Worm (Caenorhabditis elegans) whole organism, young adult: ENCODE measurements around the gene K09F6.3.
"Not testable (repeated sequence)": the region's sequence is repeated elsewhere in the genome, so short reads cannot be mapped to it uniquely, and the experiment has no call there.

Experiments used
- B0019.2 ChIP-seq: fragments of 200-800 bp; sonication (Bioruptor generic); conservative IDR thresholded peaks from 2 replicates; pipeline ENCODE4 v1.3.6; 2022; ENCODE audit warnings: missing genetic modification reagents, missing genetic modification characterization, missing compliant biosample characterization
- B0035.1 ChIP-seq: sonication (generic microtip); optimal IDR thresholded peaks from 2 replicates; lab custom pipeline; 2016; ENCODE audit warnings: missing genetic modification characterization, mild to moderate bottlenecking, missing compliant biosample characterization, missing genotype, missing genetic modification reagents
- B0336.3 ChIP-seq: fragments of 200-800 bp; sonication (Bioruptor generic); IDR thresholded peaks from 2 replicates; pipeline ENCODE4 v1.3.6; 2022; ENCODE audit warnings: missing genetic modification characterization, missing compliant biosample characterization
- C17E4.6 ChIP-seq: fragments of 200-800 bp; sonication (Bioruptor generic); IDR thresholded peaks from 2 replicates; pipeline ENCODE4 v1.3.6; 2022; ENCODE audit warnings: missing genetic modification reagents, missing genetic modification characterization, missing compliant biosample characterization
- F10E7.11 ChIP-seq: sonication (generic microtip); optimal IDR thresholded peaks from 2 replicates; lab custom pipeline; 2017; ENCODE audit warnings: mild to moderate bottlenecking, missing genetic modification characterization, moderate library complexity, missing compliant biosample characterization
- F39B2.1 ChIP-seq: fragments of 200-800 bp; sonication (Bioruptor generic); IDR thresholded peaks from 2 replicates; pipeline ENCODE4 v1.3.6; 2022; ENCODE audit warnings: missing genetic modification reagents, missing genetic modification characterization, missing compliant biosample characterization
- F55B11.4 ChIP-seq: sonication (generic microtip); optimal IDR thresholded peaks from 2 replicates; lab custom pipeline; 2016; ENCODE audit warnings: missing compliant biosample characterization, missing genetic modification characterization, borderline replicate concordance; ENCODE audit not compliant: insufficient read depth
- F57A8.1 ChIP-seq: fragments of 200-800 bp; sonication (Bioruptor generic); optimal IDR thresholded peaks from 2 replicates; lab custom pipeline; 2018; ENCODE audit warnings: mild to moderate bottlenecking, missing genetic modification characterization, moderate library complexity, missing compliant biosample characterization
- Y56A3A.18 ChIP-seq: fragments of 200-800 bp; sonication (Bioruptor generic); IDR thresholded peaks from 2 replicates; pipeline ENCODE4 v1.3.6; 2022; ENCODE audit warnings: missing genetic modification reagents, missing genetic modification characterization, missing compliant biosample characterization
- Y79H2A.3 ChIP-seq: fragments of 200-800 bp; sonication (Bioruptor generic); conservative IDR thresholded peaks from 2 replicates; pipeline ENCODE4 v1.3.6; 2022; ENCODE audit warnings: missing genetic modification reagents, missing genetic modification characterization, missing compliant biosample characterization
- aptf-2 ChIP-seq: fragments of 200-800 bp; sonication (Bioruptor generic); conservative IDR thresholded peaks from 2 replicates; pipeline ENCODE4 v1.3.6; 2022; ENCODE audit warnings: missing genetic modification reagents, missing genetic modification characterization, missing compliant biosample characterization
- atf-7 ChIP-seq: sonication (generic microtip); optimal IDR thresholded peaks from 2 replicates; lab custom pipeline; 2017; ENCODE audit warnings: mild to moderate bottlenecking, missing genetic modification characterization, missing compliant biosample characterization
- bed-2 ChIP-seq: fragments of 200-800 bp; sonication (Bioruptor generic); IDR thresholded peaks from 2 replicates; pipeline ENCODE4 v1.3.6; 2022; ENCODE audit warnings: missing genetic modification reagents, missing genetic modification characterization, missing compliant biosample characterization
- ceh-100 ChIP-seq: fragments of 200-800 bp; sonication (Bioruptor generic); IDR thresholded peaks from 2 replicates; pipeline ENCODE4 v1.3.6; 2022; ENCODE audit warnings: missing genetic modification reagents, missing genetic modification characterization, missing compliant biosample characterization
- ceh-58 ChIP-seq: fragments of 200-800 bp; sonication (Bioruptor generic); IDR thresholded peaks from 2 replicates; pipeline ENCODE4 v1.3.6; 2022; ENCODE audit warnings: missing genetic modification characterization, missing compliant biosample characterization
- dox-1 ChIP-seq: fragments of 200-800 bp; sonication (Bioruptor generic); IDR thresholded peaks from 2 replicates; pipeline ENCODE4 v1.3.6; 2022; ENCODE audit warnings: missing genetic modification reagents, missing genetic modification characterization, missing compliant biosample characterization
- dpl-1 ChIP-seq: fragments of 150-350 bp; optimal IDR thresholded peaks from 2 replicates; lab custom pipeline; 2014; ENCODE audit warnings: missing biosample characterization, missing genetic modification reagents, missing genetic modification characterization
- efl-1 ChIP-seq: fragments of 150-350 bp; optimal IDR thresholded peaks from 2 replicates; lab custom pipeline; 2014; ENCODE audit warnings: missing biosample characterization, missing genetic modification reagents, missing genetic modification characterization
- ets-4 ChIP-seq: fragments of 200-800 bp; sonication (Bioruptor generic); optimal IDR thresholded peaks from 2 replicates; lab custom pipeline; 2018; ENCODE audit warnings: mild to moderate bottlenecking, missing genetic modification characterization, missing compliant biosample characterization
- fkh-3 ChIP-seq: sonication (generic microtip); optimal IDR thresholded peaks from 2 replicates; lab custom pipeline; 2016; ENCODE audit warnings: mild to moderate bottlenecking, missing genetic modification characterization, missing compliant biosample characterization
- hlh-26 ChIP-seq: fragments of 200-800 bp; sonication (Bioruptor generic); conservative IDR thresholded peaks from 2 replicates; pipeline ENCODE4 v1.3.6; 2022; ENCODE audit warnings: missing genetic modification reagents, missing genetic modification characterization, missing compliant biosample characterization
- lag-1 ChIP-seq: fragments of 200-800 bp; sonication (Bioruptor generic); IDR thresholded peaks from 2 replicates; pipeline ENCODE4 v1.3.6; 2022; ENCODE audit warnings: missing genetic modification reagents, missing genetic modification characterization, missing compliant biosample characterization
- lin-35 ChIP-seq, 3 experiments: fragments of 150-350 bp in 2 of 3; sonication (generic microtip) in 1 of 3; optimal IDR thresholded peaks; 2 replicates each; lab custom pipeline; 2014 to 2018; ENCODE audit warnings: missing biosample characterization in 3 of 3, missing genetic modification characterization in 3 of 3, missing genetic modification reagents in 3 of 3
- lsl-1 ChIP-seq: fragments of 200-800 bp; sonication (Bioruptor generic); optimal IDR thresholded peaks from 2 replicates; lab custom pipeline; 2018; ENCODE audit warnings: mild to moderate bottlenecking, missing genetic modification characterization, moderate library complexity, missing compliant biosample characterization
- mcd-1 ChIP-seq: fragments of 200-800 bp; sonication (Bioruptor generic); IDR thresholded peaks from 2 replicates; pipeline ENCODE4 v1.3.6; 2022; ENCODE audit warnings: missing genetic modification reagents, missing genetic modification characterization, missing compliant biosample characterization
- mel-28 ChIP-seq: sonication (generic microtip); optimal IDR thresholded peaks from 2 replicates; lab custom pipeline; 2016; ENCODE audit warnings: borderline replicate concordance, mild to moderate bottlenecking, missing genetic modification characterization, missing compliant biosample characterization
- rcor-1 ChIP-seq: fragments of 200-800 bp; sonication (Bioruptor generic); IDR thresholded peaks from 2 replicates; pipeline ENCODE4 v1.3.6; 2022; ENCODE audit warnings: missing genetic modification reagents, missing genetic modification characterization, missing compliant biosample characterization
- rec-8 ChIP-seq, 2 experiments: sonication (generic microtip); optimal IDR thresholded peaks; 2 replicates each; lab custom pipeline; 2016; ENCODE audit warnings: mild to moderate bottlenecking in 2 of 2, missing genetic modification characterization in 2 of 2, missing genetic modification reagents in 2 of 2, missing genotype in 2 of 2, missing biosample characterization in 1 of 2, missing compliant biosample characterization in 1 of 2, moderate library complexity in 1 of 2
- rpc-1 ChIP-seq, 2 experiments: fragments of 150-350 bp in 1 of 2; sonication (generic microtip) in 1 of 2; optimal IDR thresholded peaks; 2 replicates each; lab custom pipeline; 2014 to 2018; ENCODE audit warnings: missing biosample characterization in 1 of 2, missing genetic modification characterization in 1 of 2, missing genetic modification reagents in 1 of 2, missing genotype in 1 of 2
- snpc-3.4 ChIP-seq: sonication (generic microtip); optimal IDR thresholded peaks from 2 replicates; lab custom pipeline; 2017; ENCODE audit warnings: missing genetic modification characterization, mild to moderate bottlenecking, missing compliant biosample characterization, antibody characterized with exemption, moderate library complexity, missing genotype, missing genetic modification reagents
- snpc-4 ChIP-seq, 5 experiments: fragments of 150-350 bp in 1 of 5; sonication (generic microtip) in 4 of 5; optimal IDR thresholded peaks; 2 replicates each; lab custom pipeline; 2014 to 2018; ENCODE audit warnings: missing genetic modification characterization in 5 of 5, missing biosample characterization in 3 of 5, antibody characterized with exemption in 2 of 5, mild to moderate bottlenecking in 2 of 5, missing compliant biosample characterization in 2 of 5, missing genotype in 2 of 5, moderate library complexity in 2 of 5, missing genetic modification reagents in 1 of 5
- tbp1 ChIP-seq: fragments of 200-800 bp; sonication (Bioruptor generic); optimal IDR thresholded peaks from 2 replicates; lab custom pipeline; 2018; ENCODE audit warnings: mild to moderate bottlenecking, missing genetic modification characterization, missing compliant biosample characterization
- zfh-2 ChIP-seq: fragments of 200-800 bp; sonication (Bioruptor generic); conservative IDR thresholded peaks from 2 replicates; pipeline ENCODE4 v1.3.6; 2022; ENCODE audit warnings: missing genetic modification reagents, missing genetic modification characterization, missing compliant biosample characterization
- ztf-22 ChIP-seq: fragments of 200-800 bp; sonication (Bioruptor generic); optimal IDR thresholded peaks from 2 replicates; lab custom pipeline; 2018; ENCODE audit warnings: mild to moderate bottlenecking, missing genetic modification characterization, moderate library complexity, missing compliant biosample characterization
- ztf-25 ChIP-seq: fragments of 200-800 bp; sonication (Bioruptor generic); IDR thresholded peaks from 2 replicates; pipeline ENCODE4 v1.3.6; 2022; ENCODE audit warnings: missing genetic modification reagents, missing genetic modification characterization, missing compliant biosample characterization
- ztf-26 ChIP-seq: sonication (generic microtip); optimal IDR thresholded peaks from 2 replicates; lab custom pipeline; 2017; ENCODE audit warnings: missing genetic modification characterization, missing compliant biosample characterization
- ztf-28 ChIP-seq: fragments of 200-800 bp; sonication (Bioruptor generic); IDR thresholded peaks from 2 replicates; pipeline ENCODE4 v1.3.6; 2022; ENCODE audit warnings: missing genetic modification reagents, missing genetic modification characterization, missing compliant biosample characterization

K09F6.3 gene

DNA sequence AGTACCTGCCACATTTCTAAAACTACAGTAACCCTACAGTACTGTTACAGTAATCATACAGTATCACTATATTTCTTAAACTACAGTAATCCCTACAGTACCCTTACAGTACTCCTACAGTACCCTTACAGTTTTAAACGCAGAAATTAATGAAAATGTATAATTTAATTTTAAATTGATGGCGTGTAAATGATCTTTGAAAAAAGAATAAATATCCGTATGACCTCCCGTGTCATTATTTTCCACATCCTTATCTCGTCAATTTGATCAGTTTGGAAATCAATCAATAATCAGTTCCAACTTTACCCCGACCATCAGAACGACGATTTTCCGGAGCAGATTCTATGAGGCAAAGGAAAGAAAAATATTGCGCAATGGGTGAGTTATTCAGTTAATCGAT lies at the start of gene K09F6.3:
TSS of gene K09F6.3 (plus strand) at position 301 of the 400 bp plus-strand sequence.
- not testable (repeated sequence) for TF ChIP-seq ztf-22 (GFP tag; lab: Kevin White, UChicago); hlh-26 (GFP tag; lab: Robert Waterston, UW); F57A8.1 (GFP tag; lab: Kevin White, UChicago)

DNA sequence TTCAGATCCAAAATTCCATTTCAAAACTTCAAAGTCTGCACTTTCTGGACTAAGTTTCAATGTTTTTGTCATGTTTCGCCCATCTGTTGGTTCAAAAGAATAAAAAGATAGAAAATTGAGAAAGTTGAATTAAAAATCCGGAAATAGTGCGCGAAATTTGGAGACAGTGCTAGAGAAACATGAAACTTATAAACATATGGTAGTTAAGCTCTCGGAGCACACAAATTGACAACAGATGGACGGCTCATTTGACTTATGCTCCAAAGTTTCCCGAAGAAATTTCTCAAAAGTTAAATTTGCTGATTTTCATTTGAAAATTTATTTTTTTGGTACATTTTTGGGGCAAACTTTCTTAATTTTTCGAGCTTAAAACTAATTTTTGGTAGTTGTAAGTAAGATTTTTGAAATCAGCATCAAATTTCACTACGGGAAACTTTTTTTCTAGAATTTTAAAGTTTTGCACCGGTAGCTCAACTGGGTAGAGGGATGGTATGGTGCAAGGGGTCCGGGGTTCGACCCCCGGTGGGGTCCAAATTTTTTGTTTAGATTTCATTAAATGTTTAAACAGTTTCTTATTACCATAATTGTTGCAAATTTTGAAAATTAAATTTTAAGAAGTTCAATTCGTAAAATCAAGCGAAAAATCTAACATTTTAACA lies 48.8 kb upstream of the K09F6.3 start:
- TF ChIP-seq ztf-25 (GFP tag; lab: Robert Waterston, UW) (no peak), fkh-3 (tag; lab: Kevin White, UChicago) (no peak), F57A8.1 (GFP tag; lab: Kevin White, UChicago) (no peak), tbp1 (GFP tag; lab: Kevin White, UChicago) (peak; percentile 45), lsl-1 (GFP tag; lab: Kevin White, UChicago) (no peak), F10E7.11 (no peak), rcor-1 (GFP tag; lab: Robert Waterston, UW) (no peak), ets-4 (GFP tag; lab: Kevin White, UChicago) (no peak), rec-8 (tag; optimal IDR thresholded peaks at IDR 0.05; lab: Kevin White, UChicago) (no peak), ceh-58 (no peak), mel-28 (tag; lab: Kevin White, UChicago) (no peak), aptf-2 (no peak), ceh-100 (GFP tag; lab: Robert Waterston, UW) (no peak), rpc-1 (optimal IDR thresholded peaks at IDR 0.05; lab: Kevin White, UChicago) (peak; percentile 21), rpc-1 (tag; optimal IDR thresholded peaks at IDR 0.05; lab: Kevin White, UChicago) (peak; percentile 56), C17E4.6 (GFP tag; lab: Robert Waterston, UW) (no peak), bed-2 (GFP tag; lab: Robert Waterston, UW) (no peak)

ce11 chrII:2207812-2208211 lies 47.1 kb upstream of the K09F6.3 start, which contains the start of gene Y59C2A.1:
TSS of gene Y59C2A.1 (plus strand) at chrII:2208112.
- no peak for TF ChIP-seq lag-1 (GFP tag; lab: Robert Waterston, UW)
- no peak for TF ChIP-seq rpc-1 (optimal IDR thresholded peaks at IDR 0.05; lab: Kevin White, UChicago)
- peak; percentile 23 for TF ChIP-seq rpc-1 (tag; optimal IDR thresholded peaks at IDR 0.05; lab: Kevin White, UChicago)

DNA sequence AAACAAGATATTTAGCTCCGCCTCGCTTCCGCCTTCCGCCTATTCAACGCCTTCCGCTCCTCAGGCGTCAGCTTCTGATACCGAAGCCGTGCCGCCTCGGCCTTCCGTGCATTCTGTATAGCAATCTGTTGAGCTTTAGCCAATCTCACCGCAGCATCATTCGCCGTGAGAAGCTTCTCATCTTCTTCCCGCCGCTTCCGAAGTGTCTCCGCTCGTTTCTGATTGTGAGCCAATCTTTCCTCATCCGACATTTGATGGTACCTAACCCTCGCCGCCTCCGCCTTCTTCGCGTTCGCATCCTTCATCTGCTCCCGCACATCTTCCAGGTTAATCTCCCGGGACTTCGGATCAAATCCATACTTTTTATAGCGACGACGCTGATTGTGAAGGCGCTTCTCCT lies 39.4 kb upstream of the K09F6.3 start:
- TF ChIP-seq B0035.1 (tag; lab: Kevin White, UChicago) (no peak), zfh-2 (GFP tag; lab: Robert Waterston, UW) (peak; percentile 71), F55B11.4 (tag; lab: Kevin White, UChicago) (no peak)

DNA sequence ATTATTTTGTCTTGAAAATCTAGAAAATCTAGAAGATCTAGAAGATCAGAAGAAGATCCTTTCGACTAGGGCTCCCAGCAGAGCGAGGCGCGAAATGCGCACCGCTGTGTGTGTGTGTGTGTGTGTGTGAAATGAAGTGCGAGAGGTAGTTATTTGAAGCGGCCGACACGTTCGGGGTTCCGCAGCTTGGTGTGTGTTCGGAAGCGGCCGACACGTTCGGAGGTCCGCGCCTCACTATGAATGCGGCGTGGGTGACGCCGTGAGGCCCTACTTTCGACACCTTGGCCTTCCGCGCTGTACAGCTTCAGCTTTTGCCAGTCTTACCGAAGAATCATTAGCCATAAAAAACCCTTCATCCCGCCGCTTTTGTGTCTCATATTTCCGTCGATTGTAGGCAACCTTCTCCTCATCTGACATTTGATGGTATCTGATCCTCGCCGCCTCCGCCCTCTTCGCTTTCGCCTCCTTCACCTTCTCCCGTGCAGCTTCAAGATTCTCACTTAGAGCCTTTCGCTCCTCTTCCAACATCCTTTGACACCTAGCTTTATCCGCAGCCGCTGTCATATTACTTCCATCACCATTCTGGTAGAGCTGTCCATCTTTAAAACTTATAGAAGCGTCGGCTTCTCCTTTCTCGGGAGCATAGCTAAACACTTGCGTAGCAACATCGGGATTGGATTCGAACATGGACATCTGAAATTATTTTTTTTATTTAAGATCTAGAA lies 37.9 kb upstream of the K09F6.3 start:
- no peak for TF ChIP-seq B0336.3
- no peak for TF ChIP-seq atf-7 (tag; lab: Kevin White, UChicago)
- TF ChIP-seq dox-1: no peak
- TF ChIP-seq lin-35 (GFP tag; optimal IDR thresholded peaks at IDR 0.05; lab: Kevin White, UChicago): no peak
- no peak for TF ChIP-seq Y79H2A.3 (GFP tag; lab: Robert Waterston, UW)
- TF ChIP-seq mcd-1 (GFP tag; lab: Robert Waterston, UW): peak; percentile 25; the same call in 1 of the 2 replicates
- no peak for TF ChIP-seq snpc-4 (GFP tag; optimal IDR thresholded peaks at IDR 0.05; lab: Kevin White, UChicago)
- peak in 1 of 4 experiments; percentile 53 for TF ChIP-seq snpc-4 (tag; optimal IDR thresholded peaks at IDR 0.05; lab: Kevin White, UChicago)
- no peak for TF ChIP-seq ztf-26 (tag; lab: Kevin White, UChicago)
- no peak for TF ChIP-seq ztf-25 (GFP tag; lab: Robert Waterston, UW)
- TF ChIP-seq B0019.2 (GFP tag; lab: Robert Waterston, UW): no peak
- TF ChIP-seq zfh-2 (GFP tag; lab: Robert Waterston, UW): 0 out of 2 replicates have a peak, but pooled peaks have one; percentile 17
- no peak for TF ChIP-seq snpc-3.4 (tag; lab: Kevin White, UChicago)
- TF ChIP-seq F39B2.1 (GFP tag; lab: Robert Waterston, UW): no peak
- TF ChIP-seq efl-1 (GFP tag; lab: Kevin White, UChicago): no peak
- no peak for TF ChIP-seq Y56A3A.18 (GFP tag; lab: Robert Waterston, UW)
- TF ChIP-seq dpl-1 (GFP tag; lab: Kevin White, UChicago): no peak
- no peak for TF ChIP-seq ztf-28 (GFP tag; lab: Robert Waterston, UW)
